Worm (Caenorhabditis elegans) whole organism, mixed stage, embryonic: ENCODE data around the gene Y82E9BR.10.

Source experiments
- ceh-83 ChIP-seq: fragments of 200-800 bp; sonication (Bioruptor generic); optimal IDR thresholded peaks from 2 replicates; lab custom pipeline; 2018; ENCODE audit warnings: mild to moderate bottlenecking, missing genetic modification characterization, missing compliant biosample characterization
- drap-1 ChIP-seq: fragments of 200-800 bp; sonication (Bioruptor generic); optimal IDR thresholded peaks from 3 replicates; lab custom pipeline; 2018; ENCODE audit warnings: mild to moderate bottlenecking, missing genetic modification characterization, missing compliant biosample characterization
- lsy-2 ChIP-seq: fragments of 150-350 bp; optimal IDR thresholded peaks from 2 replicates; lab custom pipeline; 2014; ENCODE audit warnings: missing biosample characterization, missing genetic modification characterization
- mep-1 ChIP-seq: fragments of 150-350 bp; optimal IDR thresholded peaks from 2 replicates; lab custom pipeline; 2017; ENCODE audit warnings: missing biosample characterization, missing genetic modification reagents, missing genetic modification characterization, inconsistent platforms
- nhr-12 ChIP-seq: fragments of 150-350 bp; optimal IDR thresholded peaks from 2 replicates; lab custom pipeline; 2014; ENCODE audit warnings: missing biosample characterization, missing genetic modification characterization
- unc-39 ChIP-seq: fragments of 150-350 bp; optimal IDR thresholded peaks from 2 replicates; lab custom pipeline; 2014; ENCODE audit warnings: missing biosample characterization, missing genetic modification characterization

DNA sequence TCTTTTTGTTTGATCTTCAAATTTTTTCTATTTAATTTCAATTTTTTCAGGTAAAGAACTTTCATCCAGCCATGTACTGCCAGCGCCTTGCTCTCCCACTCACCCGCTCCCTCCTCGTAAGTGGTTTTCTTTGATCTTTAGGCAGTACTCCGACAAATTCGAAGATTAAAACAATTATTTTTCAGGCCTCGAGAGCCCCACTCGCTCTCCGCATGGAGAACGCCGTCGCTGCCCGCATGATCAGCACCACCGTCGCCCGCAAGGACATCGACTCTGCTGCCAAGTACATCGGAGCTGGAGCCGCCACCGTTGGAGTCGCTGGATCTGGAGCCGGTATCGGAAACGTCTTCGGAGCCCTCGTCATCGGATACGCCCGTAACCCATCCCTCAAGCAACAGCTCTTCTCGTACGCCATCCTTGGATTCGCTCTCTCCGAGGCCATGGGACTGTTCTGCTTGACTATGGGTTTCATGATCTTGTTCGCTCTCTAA is 43.8 kb upstream of the Y82E9BR.10 start, which contains the start of gene Y82E9BR.3:
- TF ChIP-seq drap-1 (GFP tag; lab: Kevin White, UChicago) (no peak), lsy-2 (tag; lab: Kevin White, UChicago) (no peak), mep-1 (no peak), nhr-12 (tag; lab: Kevin White, UChicago) (no peak), unc-39 (tag; lab: Kevin White, UChicago) (no peak), ceh-83 (GFP tag; lab: Kevin White, UChicago) (no peak)
